Fruit fly (Drosophila melanogaster): Measurements from ENCODE around the gene CG13919.

The CG13919 gene

DNA sequence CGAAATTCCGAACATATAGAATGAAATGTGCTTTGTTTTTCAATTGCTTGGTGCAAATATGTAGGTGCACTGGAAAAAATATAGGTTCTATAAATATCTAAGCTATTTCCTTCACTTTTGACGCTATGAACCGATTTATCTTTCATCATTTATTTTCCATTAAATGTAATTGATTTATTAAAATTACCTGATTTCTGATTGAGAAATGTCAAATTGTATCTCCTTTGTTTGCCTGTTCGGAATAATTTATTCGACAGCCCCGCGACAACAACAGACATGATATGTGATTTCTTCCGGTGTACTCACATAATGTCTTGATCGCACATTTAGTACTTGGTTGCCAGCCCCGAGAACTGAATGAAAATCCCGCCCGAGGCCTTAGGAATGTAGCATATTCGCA lies 35.7 kb upstream of the CG13919 start (continued):
- no peak for TF ChIP-seq CG4854 (GFP tag; optimal IDR thresholded peaks at IDR 0.05)
- peak; percentile 37; the same call in 1 of the 2 replicates for TF ChIP-seq H2.0 (GFP tag; IDR thresholded peaks at IDR 0.05)
- peak; percentile 59 for TF ChIP-seq lilli (GFP tag; optimal IDR thresholded peaks at IDR 0.05)
- peak; percentile 49; the same call in 1 of the 3 replicates for TF ChIP-seq CG17361 (GFP tag; IDR thresholded peaks at IDR 0.05)
- TF ChIP-seq CG6654 (GFP tag; optimal IDR thresholded peaks at IDR 0.05): no peak
- TF ChIP-seq stc (GFP tag; IDR thresholded peaks at IDR 0.05): no peak
- TF ChIP-seq fu2 (GFP tag; optimal IDR thresholded peaks at IDR 0.05): peak; percentile 16
- TF ChIP-seq Sin3A (optimal IDR thresholded peaks at IDR 0.05): no peak
- TF ChIP-seq nerfin-2 (GFP tag; IDR thresholded peaks at IDR 0.05; ENCODE audit: partially characterized antibody): no peak
- TF ChIP-seq Fer1 (GFP tag; optimal IDR thresholded peaks at IDR 0.05): no peak
- no peak for TF ChIP-seq CG3407 (GFP tag; optimal IDR thresholded peaks at IDR 0.05)
- no peak for TF ChIP-seq Poxn (GFP tag; IDR thresholded peaks at IDR 0.05)
- no peak for TF ChIP-seq Blimp-1 (GFP tag; optimal IDR thresholded peaks at IDR 0.05)
- TF ChIP-seq CG8765 (GFP tag; IDR thresholded peaks at IDR 0.05): no peak
- TF ChIP-seq Side (GFP tag; optimal IDR thresholded peaks at IDR 0.05): no peak
- TF ChIP-seq CG14441 (GFP tag; IDR thresholded peaks at IDR 0.05): peak; percentile 56; the same call in 1 of the 2 replicates
- peak; percentile 34 for TF ChIP-seq CG12391 (tag; optimal IDR thresholded peaks at IDR 0.05)
- no peak for TF ChIP-seq CG32772 (GFP tag; IDR thresholded peaks at IDR 0.05)
- no peak for TF ChIP-seq p53 (GFP tag; optimal IDR thresholded peaks at IDR 0.05)
- TF ChIP-seq ewg (GFP tag; optimal IDR thresholded peaks at IDR 0.05): no peak
- TF ChIP-seq crol (GFP tag; IDR thresholded peaks at IDR 0.05): no peak
- no peak for TF ChIP-seq Awh (GFP tag; IDR thresholded peaks at IDR 0.05)
- no peak for TF ChIP-seq CG11696 (GFP tag; IDR thresholded peaks at IDR 0.05)
- TF ChIP-seq CG30020 (tag; optimal IDR thresholded peaks at IDR 0.05): no peak
- no peak for TF ChIP-seq CG31388 (GFP tag; optimal IDR thresholded peaks at IDR 0.05)
- TF ChIP-seq E2f1 (GFP tag; IDR thresholded peaks at IDR 0.05): no peak; the same call in 1 of the 2 replicates
- TF ChIP-seq CG3281 (GFP tag; optimal IDR thresholded peaks at IDR 0.05): peak; percentile 62
- no peak for TF ChIP-seq dmrt99B (tag; optimal IDR thresholded peaks at IDR 0.05)
- TF ChIP-seq CG10565 (GFP tag; optimal IDR thresholded peaks at IDR 0.05): no peak
- TF ChIP-seq CHES-1-like (GFP tag; optimal IDR thresholded peaks at IDR 0.05): no peak
- TF ChIP-seq CG17328 (GFP tag; IDR thresholded peaks at IDR 0.05): 0 out of 2 replicates have a peak, but pooled peaks have one; percentile 20
- no peak for TF ChIP-seq Nf-YB (GFP tag; optimal IDR thresholded peaks at IDR 0.05)
- TF ChIP-seq Spps (tag; optimal IDR thresholded peaks at IDR 0.05): no peak
- peak; percentile 57 for TF ChIP-seq Hmr (GFP tag; optimal IDR thresholded peaks at IDR 0.05)
- no peak for TF ChIP-seq sens-2 (GFP tag; IDR thresholded peaks at IDR 0.05)
- TF ChIP-seq gsb-n (tag; optimal IDR thresholded peaks at IDR 0.05): no peak
- TF ChIP-seq cg (GFP tag; optimal IDR thresholded peaks at IDR 0.05): no peak
- TF ChIP-seq sug (tag; optimal IDR thresholded peaks at IDR 0.05): no peak
- TF ChIP-seq CG17186 (GFP tag; optimal IDR thresholded peaks at IDR 0.05): no peak
- peak in 1 of 2 experiments; percentile 46 for TF ChIP-seq Pdp1 (GFP tag; optimal IDR thresholded peaks at IDR 0.05)
- no peak for TF ChIP-seq tup (GFP tag; optimal IDR thresholded peaks at IDR 0.05)
- TF ChIP-seq hbn (GFP tag; IDR thresholded peaks at IDR 0.05; ENCODE audit: partially characterized antibody): no peak
- 0 out of 3 replicates have a peak, but pooled peaks have one; percentile 30 for TF ChIP-seq CG7357 (GFP tag; IDR thresholded peaks at IDR 0.05)
- peak; percentile 57; the same call in 2 of the 4 replicates for TF ChIP-seq Gug (GFP tag; IDR thresholded peaks at IDR 0.05)
- peak; percentile 24; the same call in 1 of the 3 replicates for TF ChIP-seq CG11560 (tag; IDR thresholded peaks at IDR 0.05)
- no peak for TF ChIP-seq CG12236 (GFP tag; optimal IDR thresholded peaks at IDR 0.05)
- no peak for TF ChIP-seq jigr1 (GFP tag; IDR thresholded peaks at IDR 0.05)
- no peak for TF ChIP-seq pum (GFP tag; optimal IDR thresholded peaks at IDR 0.05)
- no peak for TF ChIP-seq CG4707 (GFP tag; optimal IDR thresholded peaks at IDR 0.05)
- no peak for TF ChIP-seq zfh1 (GFP tag; IDR thresholded peaks at IDR 0.05)
- peak; percentile 88 for TF ChIP-seq Med (GFP tag)
- TF ChIP-seq CG17829 (tag; optimal IDR thresholded peaks at IDR 0.05): no peak
